Worm (Caenorhabditis elegans): Measurements from ENCODE around the gene F11G11.14.

F11G11.14 gene

DNA sequence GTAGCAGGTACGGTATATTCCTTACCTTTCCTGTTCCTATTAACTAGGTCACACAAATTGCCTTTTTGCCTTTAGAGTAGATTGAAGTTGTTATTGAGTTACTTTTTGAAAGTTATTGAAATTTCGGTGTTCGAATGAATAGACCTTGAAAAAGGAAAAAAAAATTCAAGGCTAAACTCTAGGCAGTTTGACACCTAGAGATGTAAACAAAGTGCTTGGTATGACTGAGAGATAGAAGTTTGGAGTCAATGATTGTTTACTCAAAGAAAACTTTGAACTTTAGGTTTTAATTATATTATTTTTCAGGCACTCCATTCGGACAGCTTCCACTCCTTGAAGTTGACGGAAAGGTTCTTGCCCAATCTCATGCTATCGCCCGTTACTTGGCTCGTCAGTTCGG, 19.0 kb downstream of the F11G11.14 start:
- TF ChIP-seq zip-2 (tag; optimal IDR thresholded peaks at IDR 0.05), result no peak
- TF ChIP-seq mes-2 (tag; optimal IDR thresholded peaks at IDR 0.05; ENCODE audit: poor library complexity, severe bottlenecking), result no peak
- peak; percentile 27 for TF ChIP-seq dve-1 (tag; optimal IDR thresholded peaks at IDR 0.05; ENCODE audit: insufficient read depth)
- TF ChIP-seq mdt-29 (GFP tag; IDR thresholded peaks at IDR 0.05), result no peak
- TF ChIP-seq unc-39 (tag; optimal IDR thresholded peaks at IDR 0.05), result no peak
- 0 out of 2 replicates have a peak, but pooled peaks have one; percentile 7 for TF ChIP-seq lim-7 (GFP tag; IDR thresholded peaks at IDR 0.05)
- no peak for TF ChIP-seq ZK337.2 (GFP tag; IDR thresholded peaks at IDR 0.05)
- TF ChIP-seq aha-1 (tag), result peak; percentile 3
- TF ChIP-seq ceh-20 (GFP tag; IDR thresholded peaks at IDR 0.05), result no peak
- no peak for TF ChIP-seq daf-16 (GFP tag; optimal IDR thresholded peaks at IDR 0.05)
- peak; percentile 75 for TF ChIP-seq daf-16 (tag; optimal IDR thresholded peaks at IDR 0.05)
- TF ChIP-seq egl-27 (tag; optimal IDR thresholded peaks at IDR 0.05), result no peak
- no peak for TF ChIP-seq daf-8 (GFP tag; IDR thresholded peaks at IDR 0.05)
- no peak for TF ChIP-seq lin-15B (tag; optimal IDR thresholded peaks at IDR 0.05)
- TF ChIP-seq nhr-28 (tag; optimal IDR thresholded peaks at IDR 0.05), result no peak
- no peak for TF ChIP-seq ces-1 (GFP tag; optimal IDR thresholded peaks at IDR 0.05)
- no peak for TF ChIP-seq mxl-2 (GFP tag; conservative IDR thresholded peaks at IDR 0.05)

DNA sequence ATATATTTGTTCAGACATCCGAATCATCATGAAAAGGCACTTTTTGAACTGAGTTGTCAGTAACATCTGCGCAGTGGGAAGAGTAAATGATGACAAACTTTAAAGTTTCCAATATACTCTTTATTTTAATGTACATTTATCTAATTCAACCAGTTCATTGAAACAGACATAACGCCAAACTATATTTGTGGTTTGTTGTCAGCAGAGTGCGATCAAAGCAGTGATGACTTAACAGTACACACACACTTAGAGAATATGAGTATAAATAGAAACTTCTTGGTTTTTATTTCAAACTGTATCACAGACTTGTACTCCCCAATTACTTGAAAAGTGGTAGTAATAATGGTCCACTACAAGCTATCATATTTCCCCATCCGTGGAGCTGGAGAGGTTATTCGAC, 19.9 kb downstream of the F11G11.14 start, which contains the start of gene gst-8:
Gene gst-8 (plus strand): TSS at position 301 of the 400 bp plus-strand sequence.
- TF ChIP-seq dve-1 (tag; optimal IDR thresholded peaks at IDR 0.05; ENCODE audit: insufficient read depth), result peak; percentile 9
- no peak for TF ChIP-seq fos-1 (tag; optimal IDR thresholded peaks at IDR 0.05)
- TF ChIP-seq hlh-11 (tag; optimal IDR thresholded peaks at IDR 0.05), result peak; percentile 8
- peak; percentile 27 for TF ChIP-seq T20F7.1 (GFP tag; optimal IDR thresholded peaks at IDR 0.05)
- TF ChIP-seq dmd-6 (GFP tag; IDR thresholded peaks at IDR 0.05), result 0 out of 2 replicates have a peak, but pooled peaks have one; percentile 17
- no peak for TF ChIP-seq sdz-12 (GFP tag; optimal IDR thresholded peaks at IDR 0.05)
- no peak for TF ChIP-seq daf-16 (GFP tag; optimal IDR thresholded peaks at IDR 0.05)
- peak; percentile 55 for TF ChIP-seq daf-16 (tag; optimal IDR thresholded peaks at IDR 0.05)

DNA sequence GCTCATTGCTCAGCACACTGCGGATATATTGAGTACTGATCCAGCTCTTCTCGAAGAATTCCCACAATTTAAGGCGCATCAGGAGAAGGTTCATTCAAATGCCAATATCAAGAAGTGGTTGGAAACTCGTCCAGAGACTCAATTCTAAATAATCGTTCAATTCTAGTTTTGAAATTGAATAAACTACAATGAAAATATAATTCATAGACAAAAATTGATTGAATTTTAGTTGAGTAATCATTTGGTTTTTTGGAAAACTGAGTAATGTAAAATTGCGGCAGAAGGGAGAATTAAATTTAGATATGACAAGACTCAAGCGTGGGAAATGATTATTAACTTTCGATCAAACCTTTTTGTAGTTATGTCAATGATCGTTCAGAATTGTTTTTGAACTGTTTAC, 20.9 kb downstream of the F11G11.14 start:
- TF ChIP-seq unc-62 (GFP tag; optimal IDR thresholded peaks at IDR 0.05 in 1 of 2), result peak in 1 of 2 experiments; percentile 65
- TF ChIP-seq unc-62 (tag; optimal IDR thresholded peaks at IDR 0.05), result no peak
- TF ChIP-seq D1046.2 (GFP tag; IDR thresholded peaks at IDR 0.05), result no peak

DNA sequence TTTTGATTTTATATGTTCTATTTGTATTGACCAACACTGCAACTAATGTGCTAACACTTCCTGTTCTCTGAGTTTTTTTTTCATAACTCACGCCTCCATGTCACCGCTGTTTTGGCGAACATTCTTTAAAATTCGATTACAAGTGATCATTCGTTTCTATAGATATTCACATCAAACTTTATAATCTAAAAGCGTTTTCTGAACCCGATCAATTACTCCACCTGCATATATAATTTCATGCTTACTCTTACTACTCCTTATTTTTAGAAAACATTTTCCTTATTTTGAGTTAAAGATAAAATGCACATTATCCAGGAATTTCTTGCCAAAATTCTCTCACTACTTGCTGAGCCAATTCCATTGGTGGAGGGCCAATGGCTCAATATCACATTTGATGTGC, 22.5 kb downstream of the F11G11.14 start, which contains the start of gene R05F9.7:
Gene R05F9.7 (plus strand): TSS at position 301 of the 400 bp plus-strand sequence.
- TF ChIP-seq spr-3 (GFP tag; optimal IDR thresholded peaks at IDR 0.05), result no peak
- TF ChIP-seq nhr-25 (tag; optimal IDR thresholded peaks at IDR 0.05; ENCODE audit: borderline replicate concordance, insufficient read depth), result no peak
- TF ChIP-seq dve-1 (tag; optimal IDR thresholded peaks at IDR 0.05; ENCODE audit: insufficient read depth), result no peak
- TF ChIP-seq nhr-111 (GFP tag; optimal IDR thresholded peaks at IDR 0.05), result no peak
- no peak for TF ChIP-seq ztf-11 (tag; optimal IDR thresholded peaks at IDR 0.05)
- no peak for TF ChIP-seq lin-1 (GFP tag; IDR thresholded peaks at IDR 0.05)
- no peak for TF ChIP-seq hlh-11 (tag; optimal IDR thresholded peaks at IDR 0.05)
- no peak for TF ChIP-seq lin-15B (tag; optimal IDR thresholded peaks at IDR 0.05)
- no peak for TF ChIP-seq R02D3.7 (tag; optimal IDR thresholded peaks at IDR 0.05)
- no peak for TF ChIP-seq Y75B8A.6 (GFP tag; IDR thresholded peaks at IDR 0.05)
- TF ChIP-seq fos-1 (tag; optimal IDR thresholded peaks at IDR 0.05), result no peak
- TF ChIP-seq dmd-9 (GFP tag; IDR thresholded peaks at IDR 0.05), result no peak
- TF ChIP-seq ces-1 (GFP tag; optimal IDR thresholded peaks at IDR 0.05), result no peak
- no peak for TF ChIP-seq hif-1 (tag; optimal IDR thresholded peaks at IDR 0.05)
- TF ChIP-seq nhr-42 (GFP tag; IDR thresholded peaks at IDR 0.05), result no peak
- no peak for TF ChIP-seq zip-11 (GFP tag; IDR thresholded peaks at IDR 0.05)
- no peak for TF ChIP-seq snpc-1.2 (GFP tag; IDR thresholded peaks at IDR 0.05)
- no peak for TF ChIP-seq egl-27 (tag; optimal IDR thresholded peaks at IDR 0.05)
- no peak for TF ChIP-seq snpc-4 (tag; optimal IDR thresholded peaks at IDR 0.05)
